Worm (Caenorhabditis elegans) whole organism, early embryonic: ENCODE data around the gene R09F10.3.

Experiments used
- F13C5.2 ChIP-seq: sonication (generic microtip); optimal IDR thresholded peaks from 2 replicates; lab custom pipeline; 2017; ENCODE audit warnings: mild to moderate bottlenecking, missing genetic modification characterization, inconsistent platforms, missing compliant biosample characterization
- ama-1 ChIP-seq: fragments of 150-350 bp; optimal IDR thresholded peaks from 2 replicates; lab custom pipeline; 2014
- ets-7 ChIP-seq: sonication (generic microtip); optimal IDR thresholded peaks from 2 replicates; lab custom pipeline; 2016; ENCODE audit warnings: missing genotype, missing genetic modification characterization, missing compliant biosample characterization
- hmbx-1 ChIP-seq: sonication (generic microtip); optimal IDR thresholded peaks from 2 replicates; lab custom pipeline; 2016; ENCODE audit warnings: mild to moderate bottlenecking, missing genetic modification characterization, missing compliant biosample characterization
- hmg-4 ChIP-seq: fragments of 200-800 bp; sonication (Bioruptor generic); optimal IDR thresholded peaks from 2 replicates; lab custom pipeline; 2018; ENCODE audit warnings: mild to moderate bottlenecking, missing genetic modification characterization, missing compliant biosample characterization
- pes-1 ChIP-seq: fragments of 200-800 bp; sonication (Bioruptor generic); IDR thresholded peaks from 2 replicates; pipeline ENCODE4 v1.3.6; 2022; ENCODE audit warnings: missing genetic modification reagents, missing genetic modification characterization, missing compliant biosample characterization
- tbx-37 ChIP-seq: fragments of 200-800 bp; sonication (Bioruptor generic); conservative IDR thresholded peaks from 2 replicates; pipeline ENCODE4 v1.3.6; 2022; ENCODE audit warnings: missing genetic modification reagents, missing genetic modification characterization, missing compliant biosample characterization

- TF ChIP-seq tbx-37, result no peak
- no peak for TF ChIP-seq hmg-4 (GFP tag; lab: Kevin White, UChicago)
- TF ChIP-seq F13C5.2 (tag; lab: Kevin White, UChicago), result no peak
- TF ChIP-seq ama-1 (lab: Kevin White, UChicago), result no peak
- TF ChIP-seq pes-1, result no peak
- TF ChIP-seq ets-7 (tag; lab: Kevin White, UChicago), result no peak
- no peak for TF ChIP-seq hmbx-1 (tag; lab: Kevin White, UChicago)
These were observed 17.4 kb upstream of the R09F10.3 start for ce11 chrX:8276984-8277383.
